Worm (Caenorhabditis elegans) whole organism, L4/young adult: ENCODE data around the gene ugt-14.

Source experiments
- W03F9.2 ChIP-seq: fragments of 150-350 bp; optimal IDR thresholded peaks from 2 replicates; lab custom pipeline; 2014; ENCODE audit warnings: missing biosample characterization, missing genetic modification characterization
- dao-5 ChIP-seq: sonication (generic microtip); optimal IDR thresholded peaks from 2 replicates; lab custom pipeline; 2016; ENCODE audit warnings: missing genotype, missing genetic modification characterization, moderate library complexity, missing compliant biosample characterization
- him-1 ChIP-seq: sonication (generic microtip); optimal IDR thresholded peaks from 2 replicates; lab custom pipeline; 2016; ENCODE audit warnings: missing genotype, missing genetic modification reagents, missing genetic modification characterization, missing compliant biosample characterization

DNA sequence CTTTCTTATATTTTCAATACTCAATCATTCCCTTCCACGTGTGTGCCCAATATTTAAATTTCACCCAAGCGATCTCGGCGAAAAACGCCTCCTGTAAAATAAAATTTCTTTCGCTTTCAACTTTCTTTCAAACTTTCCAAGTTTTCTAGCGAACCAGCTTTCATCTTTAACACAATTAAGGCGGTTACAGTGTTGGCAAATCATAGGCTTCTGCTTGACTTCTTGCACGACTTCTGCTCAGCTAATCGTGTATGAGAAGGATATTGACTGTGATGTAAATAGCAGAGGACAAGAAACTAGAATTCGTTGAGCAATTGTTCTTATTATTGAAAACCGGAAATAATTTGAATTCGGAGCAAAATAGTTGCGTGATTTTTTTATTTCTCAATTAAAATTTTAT, 14.7 kb upstream of the ugt-14 start:
- no peak for TF ChIP-seq him-1 (tag; lab: Kevin White, UChicago)
- no peak for TF ChIP-seq dao-5
- TF ChIP-seq W03F9.2 (tag; lab: Kevin White, UChicago) = no peak
